Fruit fly (Drosophila melanogaster) whole organism, pupa: ENCODE data around the gene Hydr2.

Experiments used
- CG10348 ChIP-seq: fragments of 200-800 bp; sonication (Bioruptor generic); IDR thresholded peaks from 2 replicates; pipeline ENCODE4 v1.3.6; 2022; ENCODE audit warnings: missing biosample characterization, missing genetic modification characterization
- CG12605 ChIP-seq: fragments of 200-800 bp; sonication (Bioruptor generic); IDR thresholded peaks from 2 replicates; pipeline ENCODE4 v1.3.6; 2022; ENCODE audit warnings: missing biosample characterization, missing genetic modification characterization
- CG13204 ChIP-seq: fragments of 200-800 bp; sonication (Bioruptor generic); optimal IDR thresholded peaks from 2 replicates; lab custom pipeline; 2018; ENCODE audit warnings: missing biosample characterization, mild to moderate bottlenecking, missing genetic modification characterization, moderate library complexity
- CG14655 ChIP-seq: fragments of 200-800 bp; sonication (Bioruptor generic); optimal IDR thresholded peaks from 3 replicates; lab custom pipeline; 2017; ENCODE audit warnings: mild to moderate bottlenecking, missing biosample characterization, missing genetic modification reagents, missing genetic modification characterization
- CG15710 ChIP-seq: fragments of 200-800 bp; sonication (Bioruptor generic); optimal IDR thresholded peaks from 2 replicates; lab custom pipeline; 2018; ENCODE audit warnings: missing biosample characterization, mild to moderate bottlenecking, missing genetic modification characterization, moderate library complexity
- CG17806 ChIP-seq: fragments of 200-800 bp; sonication (Bioruptor generic); optimal IDR thresholded peaks from 2 replicates; lab custom pipeline; 2018; ENCODE audit warnings: missing biosample characterization, mild to moderate bottlenecking, missing genetic modification characterization, moderate library complexity
- CG32121 ChIP-seq: fragments of 200-800 bp; sonication (Bioruptor generic); IDR thresholded peaks from 2 replicates; pipeline ENCODE4 v1.3.6; 2022; ENCODE audit warnings: missing biosample characterization, missing genetic modification characterization
- CG34367 ChIP-seq: fragments of 200-800 bp; sonication (Bioruptor generic); optimal IDR thresholded peaks from 2 replicates; lab custom pipeline; 2018; ENCODE audit warnings: missing biosample characterization, mild to moderate bottlenecking, missing genetic modification characterization
- CG4496 ChIP-seq: fragments of 200-800 bp; sonication (Bioruptor generic); IDR thresholded peaks from 3 replicates; pipeline ENCODE4 v1.3.6; 2022; ENCODE audit warnings: missing biosample characterization, missing genetic modification characterization
- CG8159 ChIP-seq: fragments of 200-800 bp; sonication (Bioruptor generic); optimal IDR thresholded peaks from 3 replicates; lab custom pipeline; 2018; ENCODE audit warnings: missing biosample characterization, mild to moderate bottlenecking, missing genetic modification characterization, moderate library complexity
- CG8301 ChIP-seq: fragments of 200-800 bp; sonication (Bioruptor generic); optimal IDR thresholded peaks from 2 replicates; lab custom pipeline; 2018; ENCODE audit warnings: missing biosample characterization, mild to moderate bottlenecking, missing genetic modification characterization
- CG9948 ChIP-seq: fragments of 200-800 bp; sonication (Bioruptor generic); optimal IDR thresholded peaks from 2 replicates; lab custom pipeline; 2018; ENCODE audit warnings: missing biosample characterization, mild to moderate bottlenecking, missing genetic modification characterization, moderate library complexity
- D1 ChIP-seq: fragments of 200-800 bp; sonication (Bioruptor generic); optimal IDR thresholded peaks from 2 replicates; lab custom pipeline; 2018; ENCODE audit warnings: missing biosample characterization, mild to moderate bottlenecking, missing genetic modification characterization, moderate library complexity
- EcR ChIP-seq: fragments of 200-800 bp; sonication (Bioruptor generic); optimal IDR thresholded peaks from 3 replicates; lab custom pipeline; 2019; ENCODE audit warnings: missing biosample characterization, missing genetic modification characterization, mild to moderate bottlenecking, moderate library complexity, missing genetic modification reagents
- Ets98B ChIP-seq: fragments of 200-800 bp; sonication (Bioruptor generic); IDR thresholded peaks from 2 replicates; pipeline ENCODE4 v1.3.6; 2022; ENCODE audit warnings: missing biosample characterization, missing genetic modification characterization
- Pif1A ChIP-seq: fragments of 200-800 bp; sonication (Bioruptor generic); optimal IDR thresholded peaks from 3 replicates; lab custom pipeline; 2016; ENCODE audit warnings: missing biosample characterization, missing genetic modification characterization
- Pif1B ChIP-seq: fragments of 200-800 bp; sonication (Bioruptor generic); optimal IDR thresholded peaks from 3 replicates; lab custom pipeline; 2016; ENCODE audit warnings: missing biosample characterization, missing genetic modification characterization
- Snoo ChIP-seq: fragments of 200-800 bp; sonication (Bioruptor generic); optimal IDR thresholded peaks from 3 replicates; lab custom pipeline; 2017; ENCODE audit warnings: missing biosample characterization, mild to moderate bottlenecking, missing genetic modification characterization, inconsistent platforms
- fd96Ca ChIP-seq: fragments of 200-800 bp; sonication (Bioruptor generic); IDR thresholded peaks from 3 replicates; pipeline ENCODE4 v1.3.6; 2022; ENCODE audit warnings: missing biosample characterization, missing genetic modification characterization
- gl ChIP-seq: fragments of 200-800 bp; sonication (Bioruptor generic); optimal IDR thresholded peaks from 2 replicates; lab custom pipeline; 2018; ENCODE audit warnings: missing biosample characterization, mild to moderate bottlenecking, missing genetic modification characterization
- rn ChIP-seq: fragments of 200-800 bp; sonication (Bioruptor generic); IDR thresholded peaks from 2 replicates; pipeline ENCODE4 v1.3.6; 2022; ENCODE audit warnings: missing biosample characterization, missing genetic modification characterization

The Hydr2 gene

dm6 chr2L:3130417-3130816 is 33.0 kb upstream of the Hydr2 start:
- TF ChIP-seq Pif1B (GFP tag; lab: Kevin White, UChicago) (no peak), CG34367 (tag; lab: Kevin White, UChicago) (no peak), EcR (no peak), CG14655 (no peak), CG15710 (tag; lab: Kevin White, UChicago) (no peak), CG9948 (tag; lab: Kevin White, UChicago) (no peak), CG12605 (no peak), Snoo (no peak), gl (no peak), Pif1A (GFP tag; lab: Kevin White, UChicago) (no peak), CG13204 (no peak), CG32121 (GFP tag; lab: Robert Waterston, UW) (no peak), fd96Ca (no peak)

- peak; percentile 25; the same call in 1 of the 3 replicates for TF ChIP-seq CG4496 (GFP tag; lab: Robert Waterston, UW)
- no peak for TF ChIP-seq CG13204
These were observed 31.8 kb upstream of the Hydr2 start for dm6 chr2L:3131641-3132040.

dm6 chr2L:3143908-3144307 is 19.5 kb upstream of the Hydr2 start:
- TF ChIP-seq EcR (no peak), CG15710 (tag; lab: Kevin White, UChicago) (no peak), CG8301 (tag; lab: Kevin White, UChicago) (no peak), CG8159 (tag; lab: Kevin White, UChicago) (no peak), CG14655 (no peak), CG13204 (no peak), Pif1B (GFP tag; lab: Kevin White, UChicago) (no peak), CG32121 (GFP tag; lab: Robert Waterston, UW) (no peak), CG12605 (no peak), CG10348 (no peak), CG34367 (tag; lab: Kevin White, UChicago) (no peak), Snoo (no peak), CG17806 (tag; lab: Kevin White, UChicago) (no peak), D1 (tag; lab: Kevin White, UChicago) (no peak), Pif1A (GFP tag; lab: Kevin White, UChicago) (no peak), gl (no peak), rn (GFP tag; lab: Robert Waterston, UW) (no peak), CG9948 (tag; lab: Kevin White, UChicago) (no peak), CG4496 (GFP tag; lab: Robert Waterston, UW) (no peak)
- TF ChIP-seq, all 21 proteins: peak for 0

dm6 chr2L:3144709-3145108 is 18.7 kb upstream of the Hydr2 start, which contains the start of gene toc:
Gene toc, minus strand, starts transcription at chr2L:3144786.
- TF ChIP-seq Ets98B (GFP tag; lab: Robert Waterston, UW) (peak; percentile 13; the same call in 1 of the 2 replicates), CG4496 (GFP tag; lab: Robert Waterston, UW) (peak; percentile 96), D1 (tag; lab: Kevin White, UChicago) (peak; percentile 30), CG32121 (GFP tag; lab: Robert Waterston, UW) (no peak)

dm6 chr2L:3145470-3145869 is 18.0 kb upstream of the Hydr2 start, which contains the start of gene ND-B14.5B:
Gene ND-B14.5B, minus strand, starts transcription at chr2L:3145848.
- TF ChIP-seq fd96Ca (no peak), CG13204 (no peak), D1 (tag; lab: Kevin White, UChicago) (no peak), Pif1B (GFP tag; lab: Kevin White, UChicago) (no peak), CG4496 (GFP tag; lab: Robert Waterston, UW) (no peak), CG10348 (no peak), CG15710 (tag; lab: Kevin White, UChicago) (no peak), Pif1A (GFP tag; lab: Kevin White, UChicago) (no peak), Ets98B (GFP tag; lab: Robert Waterston, UW) (no peak), CG8159 (tag; lab: Kevin White, UChicago) (no peak), CG9948 (tag; lab: Kevin White, UChicago) (no peak)

dm6 chr2L:3145897-3146296 is 17.5 kb upstream of the Hydr2 start:
- TF ChIP-seq fd96Ca (no peak), CG34367 (tag; lab: Kevin White, UChicago) (no peak), EcR (no peak), CG13204 (no peak), CG4496 (GFP tag; lab: Robert Waterston, UW) (no peak), CG14655 (no peak), CG8159 (tag; lab: Kevin White, UChicago) (no peak), CG17806 (tag; lab: Kevin White, UChicago) (no peak), CG12605 (no peak), D1 (tag; lab: Kevin White, UChicago) (no peak), CG9948 (tag; lab: Kevin White, UChicago) (no peak), Pif1A (GFP tag; lab: Kevin White, UChicago) (no peak), CG15710 (tag; lab: Kevin White, UChicago) (no peak), Snoo (no peak), gl (no peak), Ets98B (GFP tag; lab: Robert Waterston, UW) (no peak), CG32121 (GFP tag; lab: Robert Waterston, UW) (no peak), CG8301 (tag; lab: Kevin White, UChicago) (no peak)
